Worm (Caenorhabditis elegans) whole organism, early embryonic: ENCODE results near the gene srh-28.

ENCODE experiments used
- aly-1 ChIP-seq: sonication (generic microtip); optimal IDR thresholded peaks from 2 replicates; lab custom pipeline; 2016; ENCODE audit warnings: missing genetic modification characterization, missing compliant biosample characterization
- ets-7 ChIP-seq: sonication (generic microtip); optimal IDR thresholded peaks from 2 replicates; lab custom pipeline; 2016; ENCODE audit warnings: missing genotype, missing genetic modification characterization, missing compliant biosample characterization
- flt-1 ChIP-seq: fragments of 200-800 bp; sonication (Bioruptor generic); IDR thresholded peaks from 2 replicates; pipeline ENCODE4 v1.3.6; 2022; ENCODE audit warnings: missing genetic modification characterization, missing compliant biosample characterization
- hmbx-1 ChIP-seq: sonication (generic microtip); optimal IDR thresholded peaks from 2 replicates; lab custom pipeline; 2016; ENCODE audit warnings: mild to moderate bottlenecking, missing genetic modification characterization, missing compliant biosample characterization
- scrt-1 ChIP-seq: fragments of 200-800 bp; sonication (Bioruptor generic); IDR thresholded peaks from 2 replicates; pipeline ENCODE4 v1.3.6; 2022; ENCODE audit warnings: missing genetic modification characterization, missing compliant biosample characterization
- tra-4 ChIP-seq: sonication (generic microtip); optimal IDR thresholded peaks from 2 replicates; lab custom pipeline; 2017; ENCODE audit warnings: missing genetic modification characterization, missing compliant biosample characterization

DNA sequence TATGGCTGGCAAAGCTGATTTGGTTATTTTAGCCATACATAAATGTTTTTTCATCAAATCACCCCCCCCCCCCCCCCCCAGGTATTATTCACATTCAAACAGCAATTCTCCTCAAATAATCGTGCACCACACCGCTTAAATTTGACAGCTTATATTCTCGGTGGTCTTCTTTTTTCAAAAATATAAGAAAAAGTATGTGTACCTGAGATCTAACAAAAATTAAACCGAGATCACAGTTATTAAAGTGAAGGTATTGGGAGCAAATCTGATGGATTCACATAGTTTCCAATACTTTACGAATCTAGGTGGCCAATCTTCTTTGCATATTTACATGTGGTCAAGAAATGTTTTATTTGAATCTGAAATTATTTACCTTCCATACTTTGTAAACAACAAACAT, 4.6 kb upstream of the srh-28 start, which contains the start of gene ZC404.15:
- no peak for TF ChIP-seq flt-1 (GFP tag; lab: Robert Waterston, UW)
- no peak for TF ChIP-seq ets-7 (tag; lab: Kevin White, UChicago)
- no peak for TF ChIP-seq scrt-1 (GFP tag; lab: Robert Waterston, UW)
- no peak for TF ChIP-seq hmbx-1 (tag; lab: Kevin White, UChicago)
- TF ChIP-seq aly-1 (tag; lab: Kevin White, UChicago): no peak
- no peak for TF ChIP-seq tra-4
